Worm (Caenorhabditis elegans): ENCODE data around the gene tmem-131.

tmem-131 gene

ce11 chrIII:5047175-5047574 is 49.2 kb upstream of the tmem-131 start, which contains the start of gene txbp-3 (continued):
- TF ChIP-seq lin-39 (tag; optimal IDR thresholded peaks at IDR 0.05) (no peak), ceh-90 (tag; optimal IDR thresholded peaks at IDR 0.05) (no peak), xbp-1 (tag; optimal IDR thresholded peaks at IDR 0.05) (no peak), ets-5 (GFP tag; IDR thresholded peaks at IDR 0.05) (no peak), F16B12.6 (tag; optimal IDR thresholded peaks at IDR 0.05) (no peak), sup-37 (GFP tag; optimal IDR thresholded peaks at IDR 0.05) (no peak), C16A3.4 (tag; optimal IDR thresholded peaks at IDR 0.05) (peak; percentile 9), swsn-7 (tag; optimal IDR thresholded peaks at IDR 0.05) (peak; percentile 2), grh-1 (GFP tag; IDR thresholded peaks at IDR 0.05) (no peak), C04F5.9 (tag; optimal IDR thresholded peaks at IDR 0.05) (no peak), alr-1 (tag; optimal IDR thresholded peaks at IDR 0.05; ENCODE audit: borderline replicate concordance) (no peak), lir-3 (tag; optimal IDR thresholded peaks at IDR 0.05; ENCODE audit: poor library complexity) (peak; percentile 43), nhr-20 (tag; optimal IDR thresholded peaks at IDR 0.05) (peak; percentile 9), ztf-11 (tag; optimal IDR thresholded peaks at IDR 0.05) (no peak), elt-3 (tag; optimal IDR thresholded peaks at IDR 0.05) (no peak), mab-9 (GFP tag; IDR thresholded peaks at IDR 0.05) (no peak), efl-1 (optimal IDR thresholded peaks at IDR 0.05) (peak; percentile 37 to 42), efl-1 (GFP tag; optimal IDR thresholded peaks at IDR 0.05 in 1 of 2) (peak; percentile 38 to 80), nhr-85 (tag) (no peak), mep-1 (tag; optimal IDR thresholded peaks at IDR 0.05) (peak; percentile 81), hlh-17 (GFP tag; optimal IDR thresholded peaks at IDR 0.05; ENCODE audit: borderline replicate concordance) (no peak), unc-130 (tag; optimal IDR thresholded peaks at IDR 0.05) (no peak), nhr-71 (tag; optimal IDR thresholded peaks at IDR 0.05) (peak; percentile 16), tlp-1 (tag; optimal IDR thresholded peaks at IDR 0.05) (no peak)

ce11 chrIII:5044709-5045108 is 46.7 kb upstream of the tmem-131 start, which contains the start of gene C45G9.14:
C45G9.14 (plus strand) TSS chrIII:5045009.
- TF ChIP-seq ets-5 (GFP tag; IDR thresholded peaks at IDR 0.05) = no peak
- TF ChIP-seq ceh-63 (GFP tag; optimal IDR thresholded peaks at IDR 0.05) = peak; percentile 6
- no peak for TF ChIP-seq efl-1 (optimal IDR thresholded peaks at IDR 0.05)
- TF ChIP-seq efl-1 (GFP tag; optimal IDR thresholded peaks at IDR 0.05 in 1 of 2) = peak in 1 of 2 experiments; percentile 47

ce11 chrIII:5042112-5042511 is 44.2 kb upstream of the tmem-131 start, which contains the start of gene nlp-43:
nlp-43 (plus strand) TSS chrIII:5042412.
- TF ChIP-seq ets-5 (GFP tag; IDR thresholded peaks at IDR 0.05) (no peak), hlh-17 (GFP tag; optimal IDR thresholded peaks at IDR 0.05; ENCODE audit: borderline replicate concordance) (no peak), C04F5.9 (tag; optimal IDR thresholded peaks at IDR 0.05) (no peak), nhr-77 (tag; optimal IDR thresholded peaks at IDR 0.05) (no peak), nhr-84 (tag; optimal IDR thresholded peaks at IDR 0.05) (no peak), mep-1 (tag; optimal IDR thresholded peaks at IDR 0.05) (no peak), jun-1 (tag; optimal IDR thresholded peaks at IDR 0.05) (no peak), F16B12.6 (tag; optimal IDR thresholded peaks at IDR 0.05) (no peak), ceh-82 (tag; optimal IDR thresholded peaks at IDR 0.05) (no peak), sox-4 (tag; optimal IDR thresholded peaks at IDR 0.05) (no peak), lin-35 (GFP tag; optimal IDR thresholded peaks at IDR 0.05) (no peak), mab-9 (GFP tag; IDR thresholded peaks at IDR 0.05) (no peak), ceh-63 (GFP tag; optimal IDR thresholded peaks at IDR 0.05) (no peak), C16A3.4 (tag; optimal IDR thresholded peaks at IDR 0.05) (no peak)

ce11 chrIII:5036158-5036557 is 38.2 kb upstream of the tmem-131 start, which contains the start of gene C45G9.6:
C45G9.6 (plus strand) TSS chrIII:5036458.
- no peak for TF ChIP-seq lin-15B (tag; optimal IDR thresholded peaks at IDR 0.05)
- no peak for TF ChIP-seq zip-4 (GFP tag; optimal IDR thresholded peaks at IDR 0.05)
- no peak for TF ChIP-seq swsn-7 (tag; optimal IDR thresholded peaks at IDR 0.05)
- TF ChIP-seq hlh-17 (GFP tag; optimal IDR thresholded peaks at IDR 0.05; ENCODE audit: borderline replicate concordance) = no peak
- TF ChIP-seq tbx-2 (tag; optimal IDR thresholded peaks at IDR 0.05) = no peak
- no peak for TF ChIP-seq aha-1 (tag; optimal IDR thresholded peaks at IDR 0.05)
- no peak for TF ChIP-seq unc-86 (tag; optimal IDR thresholded peaks at IDR 0.05)
- TF ChIP-seq unc-62 (GFP tag; optimal IDR thresholded peaks at IDR 0.05) = no peak
- TF ChIP-seq pax-3 (tag; optimal IDR thresholded peaks at IDR 0.05) = no peak
- TF ChIP-seq alr-1 (tag; optimal IDR thresholded peaks at IDR 0.05; ENCODE audit: borderline replicate concordance) = no peak
- no peak for TF ChIP-seq skn-1 (tag; optimal IDR thresholded peaks at IDR 0.05)
- no peak for TF ChIP-seq mab-9 (GFP tag; IDR thresholded peaks at IDR 0.05)
- no peak for TF ChIP-seq lin-39 (tag; optimal IDR thresholded peaks at IDR 0.05)
- no peak for TF ChIP-seq fkh-4 (tag; optimal IDR thresholded peaks at IDR 0.05; ENCODE audit: borderline replicate concordance)
- no peak for TF ChIP-seq C16A3.4 (tag; optimal IDR thresholded peaks at IDR 0.05)
